Worm (Caenorhabditis elegans) whole organism, L1 larva: ENCODE results near the gene nep-11.
"Not testable (repeated sequence)": the region's sequence is repeated elsewhere in the genome, so short reads cannot be mapped to it uniquely, and the experiment has no call there.

Experiments used
- C04F5.9 ChIP-seq: sonication (generic microtip); optimal IDR thresholded peaks from 2 replicates; lab custom pipeline; 2016; ENCODE audit warnings: missing genetic modification characterization, missing compliant biosample characterization
- Y116A8C.19 ChIP-seq: sonication (generic microtip); optimal IDR thresholded peaks from 2 replicates; lab custom pipeline; 2016; ENCODE audit warnings: missing compliant biosample characterization, missing genetic modification characterization, borderline replicate concordance
- alr-1 ChIP-seq: fragments of 200-800 bp; sonication (Bioruptor generic); optimal IDR thresholded peaks from 2 replicates; lab custom pipeline; 2018; ENCODE audit warnings: borderline replicate concordance, mild to moderate bottlenecking, missing genetic modification characterization, missing compliant biosample characterization
- ama-1 ChIP-seq: fragments of 150-350 bp; optimal IDR thresholded peaks from 2 replicates; lab custom pipeline; 2014
- ceh-90 ChIP-seq: sonication (generic microtip); optimal IDR thresholded peaks from 2 replicates; lab custom pipeline; 2016; ENCODE audit warnings: missing genetic modification characterization, missing compliant biosample characterization
- egl-27 ChIP-seq, 2 experiments: fragments of 150-350 bp in 1 of 2; sonication (generic microtip); optimal IDR thresholded peaks; 3 replicates each; lab custom pipeline; 2017 to 2018; ENCODE audit warnings: missing biosample characterization in 2 of 2, missing genetic modification characterization in 2 of 2, missing genetic modification reagents in 2 of 2
- fkh-10 ChIP-seq: sonication (generic microtip); optimal IDR thresholded peaks from 2 replicates; lab custom pipeline; 2017; ENCODE audit warnings: missing biosample characterization, missing genetic modification reagents, missing genetic modification characterization
- nhr-76 ChIP-seq: sonication (generic microtip); optimal IDR thresholded peaks from 2 replicates; lab custom pipeline; 2017; ENCODE audit warnings: missing biosample characterization, missing genetic modification characterization
- skn-1 ChIP-seq: fragments of 150-350 bp; optimal IDR thresholded peaks from 2 replicates; lab custom pipeline; 2014; ENCODE audit warnings: missing biosample characterization, missing genetic modification characterization
- tlp-1 ChIP-seq: fragments of 150-350 bp; optimal IDR thresholded peaks from 2 replicates; lab custom pipeline; 2014; ENCODE audit warnings: missing biosample characterization, missing genetic modification characterization
- zag-1 ChIP-seq: fragments of 150-350 bp; optimal IDR thresholded peaks from 2 replicates; lab custom pipeline; 2014; ENCODE audit warnings: missing biosample characterization, missing genetic modification characterization

DNA sequence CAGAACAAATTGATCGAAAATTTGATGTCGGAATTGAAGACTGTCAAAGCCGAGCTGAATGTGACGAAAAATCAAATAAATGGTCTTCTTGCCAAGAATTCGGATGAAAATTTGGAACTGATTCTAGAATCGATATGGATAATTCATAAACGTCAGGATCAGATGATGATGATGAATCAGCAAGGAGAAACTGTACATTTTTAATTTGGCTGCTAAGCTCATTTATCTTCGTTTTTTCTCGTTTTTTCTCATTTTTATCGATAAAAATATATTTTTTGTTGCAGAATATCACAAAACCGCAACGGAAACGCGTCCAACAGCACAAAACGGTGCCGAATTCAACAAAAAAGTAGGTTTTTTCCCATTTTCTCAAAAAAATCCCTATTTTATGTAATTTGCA, 24.2 kb upstream of the nep-11 start, which contains the start of gene C16C8.14:
- not testable (repeated sequence) for TF ChIP-seq zag-1 (tag; lab: Kevin White, UChicago); Y116A8C.19 (tag; lab: Kevin White, UChicago); ceh-90 (tag; lab: Kevin White, UChicago); ama-1; egl-27 (tag; optimal IDR thresholded peaks at IDR 0.05; lab: Kevin White, UChicago); alr-1 (tag; lab: Kevin White, UChicago); tlp-1 (tag; lab: Kevin White, UChicago); skn-1 (tag; lab: Kevin White, UChicago); fkh-10; C04F5.9 (tag; lab: Kevin White, UChicago); nhr-76 (tag; lab: Kevin White, UChicago)
